Worm (Caenorhabditis elegans) whole organism, mixed stage, embryonic: ENCODE results near the gene smg-6.

ENCODE experiments used
- M03D4.4 ChIP-seq: sonication (generic microtip); optimal IDR thresholded peaks from 2 replicates; lab custom pipeline; 2017; ENCODE audit warnings: mild to moderate bottlenecking, missing genetic modification characterization, missing compliant biosample characterization
- bed-3 ChIP-seq: fragments of 200-800 bp; sonication (Bioruptor generic); optimal IDR thresholded peaks from 3 replicates; lab custom pipeline; 2018; ENCODE audit warnings: mild to moderate bottlenecking, missing genetic modification characterization, moderate library complexity, missing compliant biosample characterization
- blmp-1 ChIP-seq: fragments of 150-350 bp; optimal IDR thresholded peaks from 2 replicates; lab custom pipeline; 2014; ENCODE audit warnings: missing biosample characterization, missing genetic modification characterization
- ceh-39 ChIP-seq: fragments of 150-350 bp; optimal IDR thresholded peaks from 2 replicates; lab custom pipeline; 2014; ENCODE audit warnings: missing biosample characterization, missing genetic modification characterization
- ceh-43 ChIP-seq: fragments of 200-800 bp; sonication (Bioruptor generic); optimal IDR thresholded peaks from 2 replicates; lab custom pipeline; 2018; ENCODE audit warnings: mild to moderate bottlenecking, missing genetic modification characterization, moderate library complexity, missing compliant biosample characterization
- ceh-83 ChIP-seq: fragments of 200-800 bp; sonication (Bioruptor generic); optimal IDR thresholded peaks from 2 replicates; lab custom pipeline; 2018; ENCODE audit warnings: mild to moderate bottlenecking, missing genetic modification characterization, missing compliant biosample characterization
- ces-1 ChIP-seq: fragments of 150-350 bp; optimal IDR thresholded peaks from 2 replicates; lab custom pipeline; 2014; ENCODE audit warnings: missing biosample characterization, missing genetic modification reagents, missing genetic modification characterization
- cnd-1 ChIP-seq: fragments of 200-800 bp; sonication (Bioruptor generic); optimal IDR thresholded peaks from 2 replicates; lab custom pipeline; 2018; ENCODE audit warnings: mild to moderate bottlenecking, missing genetic modification characterization, missing compliant biosample characterization
- drap-1 ChIP-seq: fragments of 200-800 bp; sonication (Bioruptor generic); optimal IDR thresholded peaks from 3 replicates; lab custom pipeline; 2018; ENCODE audit warnings: mild to moderate bottlenecking, missing genetic modification characterization, missing compliant biosample characterization
- elt-1 ChIP-seq: sonication (generic microtip); optimal IDR thresholded peaks from 2 replicates; lab custom pipeline; 2017; ENCODE audit warnings: missing genetic modification characterization, mild to moderate bottlenecking, missing compliant biosample characterization, antibody characterized with exemption, moderate library complexity, borderline replicate concordance; ENCODE audit not compliant: insufficient read depth
- elt-3 ChIP-seq: fragments of 150-350 bp; optimal IDR thresholded peaks from 2 replicates; lab custom pipeline; 2014; ENCODE audit warnings: missing biosample characterization, missing genetic modification characterization
- flh-1 ChIP-seq: fragments of 200-800 bp; sonication (Bioruptor generic); optimal IDR thresholded peaks from 2 replicates; lab custom pipeline; 2018; ENCODE audit warnings: mild to moderate bottlenecking, missing genetic modification characterization, moderate library complexity, missing compliant biosample characterization
- ham-2 ChIP-seq: fragments of 200-800 bp; sonication (Bioruptor generic); optimal IDR thresholded peaks from 2 replicates; lab custom pipeline; 2018; ENCODE audit warnings: mild to moderate bottlenecking, missing genetic modification characterization, missing compliant biosample characterization
- hlh-1 ChIP-seq: fragments of 150-350 bp; optimal IDR thresholded peaks from 2 replicates; lab custom pipeline; 2014; ENCODE audit warnings: missing biosample characterization, missing genetic modification reagents, missing genetic modification characterization
- lin-13 ChIP-seq: fragments of 150-350 bp; optimal IDR thresholded peaks from 2 replicates; lab custom pipeline; 2014; ENCODE audit warnings: missing biosample characterization, missing genetic modification characterization
- lin-32 ChIP-seq: fragments of 200-800 bp; sonication (Bioruptor generic); optimal IDR thresholded peaks from 2 replicates; lab custom pipeline; 2018; ENCODE audit warnings: mild to moderate bottlenecking, missing genetic modification characterization, missing compliant biosample characterization
- lsy-2 ChIP-seq: fragments of 150-350 bp; optimal IDR thresholded peaks from 2 replicates; lab custom pipeline; 2014; ENCODE audit warnings: missing biosample characterization, missing genetic modification characterization
- mab-5 ChIP-seq: fragments of 150-350 bp; optimal IDR thresholded peaks from 2 replicates; lab custom pipeline; 2014; ENCODE audit warnings: missing biosample characterization, missing genetic modification characterization
- mep-1 ChIP-seq: fragments of 150-350 bp; optimal IDR thresholded peaks from 2 replicates; lab custom pipeline; 2017; ENCODE audit warnings: missing biosample characterization, missing genetic modification reagents, missing genetic modification characterization, inconsistent platforms
- mls-2 ChIP-seq: sonication (generic microtip); optimal IDR thresholded peaks from 2 replicates; lab custom pipeline; 2016; ENCODE audit warnings: mild to moderate bottlenecking, missing genetic modification characterization, moderate library complexity, missing compliant biosample characterization
- nhr-12 ChIP-seq: fragments of 150-350 bp; optimal IDR thresholded peaks from 2 replicates; lab custom pipeline; 2014; ENCODE audit warnings: missing biosample characterization, missing genetic modification characterization
- nhr-2 ChIP-seq: fragments of 150-350 bp; optimal IDR thresholded peaks from 2 replicates; lab custom pipeline; 2014; ENCODE audit warnings: missing biosample characterization, missing genetic modification characterization
- nhr-237 ChIP-seq: fragments of 150-350 bp; optimal IDR thresholded peaks from 2 replicates; lab custom pipeline; 2014; ENCODE audit warnings: missing biosample characterization, missing genetic modification characterization
- nhr-28 ChIP-seq: fragments of 150-350 bp; optimal IDR thresholded peaks from 2 replicates; lab custom pipeline; 2014; ENCODE audit warnings: missing biosample characterization, missing genetic modification characterization
- nhr-76 ChIP-seq: sonication (generic microtip); optimal IDR thresholded peaks from 2 replicates; lab custom pipeline; 2017; ENCODE audit warnings: missing biosample characterization, missing genetic modification characterization
- pha-4 ChIP-seq: fragments of 150-350 bp; optimal IDR thresholded peaks from 2 replicates; lab custom pipeline; 2018; ENCODE audit warnings: missing biosample characterization, missing genetic modification reagents, missing genetic modification characterization
- sem-2 ChIP-seq: fragments of 200-800 bp; sonication (Bioruptor generic); optimal IDR thresholded peaks from 2 replicates; lab custom pipeline; 2018; ENCODE audit warnings: mild to moderate bottlenecking, missing genetic modification characterization, missing compliant biosample characterization
- snpc-4 ChIP-seq: fragments of 150-350 bp; optimal IDR thresholded peaks from 2 replicates; lab custom pipeline; 2014; ENCODE audit warnings: missing biosample characterization, missing genetic modification characterization
- sptf-1 ChIP-seq: sonication (generic microtip); optimal IDR thresholded peaks from 2 replicates; lab custom pipeline; 2017; ENCODE audit warnings: mild to moderate bottlenecking, missing genetic modification characterization, moderate library complexity, missing compliant biosample characterization
- tbx-8 ChIP-seq: fragments of 200-800 bp; sonication (Bioruptor generic); optimal IDR thresholded peaks from 2 replicates; lab custom pipeline; 2018; ENCODE audit warnings: mild to moderate bottlenecking, missing genetic modification characterization, moderate library complexity, missing compliant biosample characterization
- unc-120 ChIP-seq: sonication (generic microtip); optimal IDR thresholded peaks from 2 replicates; lab custom pipeline; 2017; ENCODE audit warnings: missing genetic modification characterization, missing compliant biosample characterization; ENCODE audit not compliant: poor library complexity, severe bottlenecking
- unc-39 ChIP-seq: fragments of 150-350 bp; optimal IDR thresholded peaks from 2 replicates; lab custom pipeline; 2014; ENCODE audit warnings: missing biosample characterization, missing genetic modification characterization
- unc-62 ChIP-seq: fragments of 150-350 bp; optimal IDR thresholded peaks from 2 replicates; lab custom pipeline; 2014; ENCODE audit warnings: missing biosample characterization, missing genetic modification reagents, missing genetic modification characterization
- zip-8 ChIP-seq: fragments of 150-350 bp; optimal IDR thresholded peaks from 2 replicates; lab custom pipeline; 2014; ENCODE audit warnings: missing biosample characterization, missing genetic modification characterization
- ztf-11 ChIP-seq: fragments of 150-350 bp; optimal IDR thresholded peaks from 2 replicates; lab custom pipeline; 2014; ENCODE audit warnings: missing biosample characterization, missing genetic modification characterization

smg-6 gene

DNA sequence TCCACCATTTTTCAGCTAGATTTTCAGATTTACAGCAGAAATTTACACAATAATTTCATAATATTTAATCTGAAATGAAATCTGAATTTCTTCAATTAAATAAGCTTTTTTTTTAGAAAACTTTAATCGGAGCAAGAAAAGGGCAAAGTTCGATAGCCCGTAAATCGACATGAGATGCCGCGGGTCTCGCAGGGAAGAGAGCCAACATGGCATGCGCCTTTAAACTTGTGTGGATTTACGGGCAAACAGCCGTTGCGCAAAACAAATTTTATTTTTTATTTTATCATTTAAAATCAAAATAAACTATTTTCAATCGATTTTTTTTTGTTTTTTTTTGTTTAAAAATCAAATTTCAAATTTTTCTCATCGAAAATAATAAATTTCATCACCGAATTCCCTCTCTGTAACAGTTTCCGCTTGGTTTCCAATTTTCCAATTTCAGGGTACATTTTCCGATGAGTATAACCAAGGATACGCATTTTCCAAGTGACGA, 55.0 kb downstream of the smg-6 start, which contains the start of the genes Y54F10AM.15, rbc-2 and ndua-8:
Gene Y54F10AM.15 (minus strand): TSS at position 59 of the 493 bp plus-strand sequence.
Gene rbc-2 (minus strand): TSS at position 69 of the 493 bp plus-strand sequence.
Gene ndua-8 (plus strand): TSS at position 443 of the 493 bp plus-strand sequence.
- TF ChIP-seq unc-39 (no peak), drap-1 (GFP tag; lab: Kevin White, UChicago) (no peak), mab-5 (peak; percentile 0), nhr-28 (tag; lab: Kevin White, UChicago) (no peak), nhr-2 (tag; lab: Kevin White, UChicago) (peak; percentile 29), lsy-2 (tag; lab: Kevin White, UChicago) (peak; percentile 91), unc-120 (peak; percentile 84), nhr-76 (tag; lab: Kevin White, UChicago) (no peak), ham-2 (GFP tag; lab: Kevin White, UChicago) (peak; percentile 8), mep-1 (tag; lab: Kevin White, UChicago) (peak; percentile 97), ces-1 (GFP tag; lab: Kevin White, UChicago) (peak; percentile 67), bed-3 (GFP tag; lab: Kevin White, UChicago) (no peak), flh-1 (no peak), nhr-12 (tag; lab: Kevin White, UChicago) (no peak), blmp-1 (tag; lab: Kevin White, UChicago) (no peak), mls-2 (tag; lab: Kevin White, UChicago) (no peak), hlh-1 (peak; percentile 66), snpc-4 (tag; lab: Kevin White, UChicago) (no peak), cnd-1 (no peak), sptf-1 (tag; lab: Kevin White, UChicago) (no peak), tbx-8 (no peak), ztf-11 (tag; lab: Kevin White, UChicago) (peak; percentile 12), lin-32 (GFP tag; lab: Kevin White, UChicago) (no peak), nhr-237 (tag; lab: Kevin White, UChicago) (peak; percentile 88), lin-13 (tag; lab: Kevin White, UChicago) (peak; percentile 96), unc-62 (GFP tag; lab: Kevin White, UChicago) (peak; percentile 46), elt-3 (tag; lab: Kevin White, UChicago) (no peak), ceh-83 (GFP tag; lab: Kevin White, UChicago) (no peak), pha-4 (peak; percentile 77), elt-1 (tag; lab: Kevin White, UChicago) (no peak), ceh-43 (GFP tag; lab: Kevin White, UChicago) (no peak), zip-8 (tag; lab: Kevin White, UChicago) (no peak), ceh-39 (tag; lab: Kevin White, UChicago) (peak; percentile 83), M03D4.4 (peak; percentile 7), sem-2 (GFP tag; lab: Kevin White, UChicago) (no peak)

DNA sequence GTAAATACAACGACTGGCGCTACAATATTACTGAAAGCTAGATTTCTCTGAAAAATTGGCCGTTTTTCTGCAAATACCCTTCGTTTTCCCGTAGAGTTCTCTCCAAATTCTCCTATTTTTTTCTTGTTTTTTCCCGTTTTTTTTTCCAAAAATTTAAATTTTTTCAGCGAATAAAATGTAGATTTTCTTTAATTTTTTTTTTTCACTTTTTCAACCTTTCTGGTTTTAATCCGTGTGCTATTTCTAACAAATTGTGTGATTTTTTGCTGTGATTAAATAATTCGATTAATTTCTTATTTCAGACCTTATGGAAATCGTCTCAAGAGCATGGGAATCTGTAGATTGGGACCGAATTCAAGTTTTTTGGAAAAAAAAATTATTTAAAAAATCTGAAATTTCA, 56.7 kb downstream of the smg-6 start, which contains the start of gene cone-1:
Gene cone-1 (plus strand): TSS at position 301 of the 400 bp plus-strand sequence.
- no peak for TF ChIP-seq bed-3 (GFP tag; lab: Kevin White, UChicago)
- TF ChIP-seq M03D4.4, result no peak
- TF ChIP-seq ham-2 (GFP tag; lab: Kevin White, UChicago), result no peak
- TF ChIP-seq nhr-28 (tag; lab: Kevin White, UChicago), result no peak
- TF ChIP-seq unc-39, result no peak
- no peak for TF ChIP-seq mep-1 (tag; lab: Kevin White, UChicago)
- TF ChIP-seq ceh-43 (GFP tag; lab: Kevin White, UChicago), result no peak
- TF ChIP-seq ces-1 (GFP tag; lab: Kevin White, UChicago), result no peak
- no peak for TF ChIP-seq unc-62 (GFP tag; lab: Kevin White, UChicago)
- TF ChIP-seq sptf-1 (tag; lab: Kevin White, UChicago), result no peak
- TF ChIP-seq snpc-4 (tag; lab: Kevin White, UChicago), result no peak
- no peak for TF ChIP-seq ceh-83 (GFP tag; lab: Kevin White, UChicago)
- TF ChIP-seq nhr-237 (tag; lab: Kevin White, UChicago), result no peak
- TF ChIP-seq tbx-8, result no peak
- TF ChIP-seq nhr-12 (tag; lab: Kevin White, UChicago), result no peak

DNA sequence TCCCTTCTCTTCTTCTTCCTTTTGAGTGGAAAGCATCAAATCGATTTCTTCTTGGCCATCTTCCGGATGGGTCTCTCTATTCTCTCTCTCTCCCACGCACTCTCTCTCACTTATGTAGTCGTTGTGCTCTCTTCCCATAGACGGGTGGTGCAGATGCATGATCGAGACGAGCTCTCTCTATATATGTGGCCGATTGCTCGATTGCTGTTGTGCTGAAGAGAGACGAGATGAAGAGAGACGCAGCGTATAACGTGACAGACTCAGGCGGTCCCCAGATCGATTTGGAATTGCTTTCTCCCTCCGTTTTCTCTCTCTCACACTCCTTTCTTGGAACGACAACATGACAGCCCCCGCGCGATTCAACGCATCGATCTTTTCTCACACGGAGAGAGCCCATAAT, 59.1 kb downstream of the smg-6 start:
- TF ChIP-seq flh-1 (no peak), lsy-2 (tag; lab: Kevin White, UChicago) (no peak), elt-3 (tag; lab: Kevin White, UChicago) (no peak), cnd-1 (peak; percentile 35), unc-62 (GFP tag; lab: Kevin White, UChicago) (peak; percentile 66), ham-2 (GFP tag; lab: Kevin White, UChicago) (no peak), lin-32 (GFP tag; lab: Kevin White, UChicago) (no peak), sptf-1 (tag; lab: Kevin White, UChicago) (no peak), ztf-11 (tag; lab: Kevin White, UChicago) (peak; percentile 68), nhr-28 (tag; lab: Kevin White, UChicago) (no peak), nhr-76 (tag; lab: Kevin White, UChicago) (no peak), tbx-8 (no peak), mls-2 (tag; lab: Kevin White, UChicago) (peak; percentile 55), unc-120 (no peak), hlh-1 (no peak), unc-39 (no peak), nhr-237 (tag; lab: Kevin White, UChicago) (no peak), sem-2 (GFP tag; lab: Kevin White, UChicago) (no peak), nhr-12 (tag; lab: Kevin White, UChicago) (no peak), elt-1 (tag; lab: Kevin White, UChicago) (no peak), mep-1 (tag; lab: Kevin White, UChicago) (peak; percentile 31), bed-3 (GFP tag; lab: Kevin White, UChicago) (no peak), M03D4.4 (no peak), zip-8 (tag; lab: Kevin White, UChicago) (no peak), ces-1 (GFP tag; lab: Kevin White, UChicago) (peak; percentile 77), ceh-43 (GFP tag; lab: Kevin White, UChicago) (no peak), snpc-4 (tag; lab: Kevin White, UChicago) (no peak), nhr-2 (tag; lab: Kevin White, UChicago) (no peak), drap-1 (GFP tag; lab: Kevin White, UChicago) (no peak), ceh-83 (GFP tag; lab: Kevin White, UChicago) (no peak), pha-4 (no peak), ceh-39 (tag; lab: Kevin White, UChicago) (peak; percentile 34), lin-13 (tag; lab: Kevin White, UChicago) (peak; percentile 41), blmp-1 (tag; lab: Kevin White, UChicago) (no peak), mab-5 (no peak)
